Worm (Caenorhabditis elegans) whole organism, L2 larva: ENCODE measurements around the gene F08G2.8.
A peak's percentile ranks its signal among the peaks of the same experiment; 100 is the strongest.

Source experiments
- C34F6.9 ChIP-seq: fragments of 150-350 bp; optimal IDR thresholded peaks from 2 replicates; lab custom pipeline; 2014; ENCODE audit warnings: missing biosample characterization, missing genetic modification characterization
- F13H6.1 ChIP-seq: sonication (generic microtip); optimal IDR thresholded peaks from 2 replicates; lab custom pipeline; 2016; ENCODE audit warnings: missing genetic modification characterization, missing compliant biosample characterization
- R02D3.7 ChIP-seq: fragments of 150-350 bp; optimal IDR thresholded peaks from 2 replicates; lab custom pipeline; 2014; ENCODE audit warnings: missing biosample characterization, missing genetic modification characterization
- Y55F3AM.14 ChIP-seq: fragments of 200-800 bp; sonication (Bioruptor generic); optimal IDR thresholded peaks from 2 replicates; lab custom pipeline; 2018; ENCODE audit warnings: mild to moderate bottlenecking, missing genetic modification characterization, missing compliant biosample characterization
- ZK546.5 ChIP-seq: sonication (generic microtip); optimal IDR thresholded peaks from 2 replicates; lab custom pipeline; 2017; ENCODE audit warnings: missing biosample characterization, missing genetic modification characterization
- alr-1 ChIP-seq: fragments of 150-350 bp; optimal IDR thresholded peaks from 2 replicates; lab custom pipeline; 2014; ENCODE audit warnings: missing biosample characterization, missing genetic modification characterization
- aly-2 ChIP-seq: fragments of 150-350 bp; optimal IDR thresholded peaks from 2 replicates; lab custom pipeline; 2014; ENCODE audit warnings: missing biosample characterization, missing genetic modification characterization
- ama-1 ChIP-seq: fragments of 150-350 bp; optimal IDR thresholded peaks from 2 replicates; lab custom pipeline; 2018; ENCODE audit warnings: inconsistent platforms
- blmp-1 ChIP-seq: sonication (generic microtip); optimal IDR thresholded peaks from 2 replicates; lab custom pipeline; 2017; ENCODE audit warnings: missing genetic modification characterization, mild to moderate bottlenecking, missing compliant biosample characterization, antibody characterized with exemption, moderate library complexity; ENCODE audit not compliant: insufficient read depth
- ceh-16 ChIP-seq: fragments of 150-350 bp; optimal IDR thresholded peaks from 2 replicates; lab custom pipeline; 2014; ENCODE audit warnings: missing biosample characterization, missing genetic modification characterization
- ceh-82 ChIP-seq: fragments of 150-350 bp; optimal IDR thresholded peaks from 2 replicates; lab custom pipeline; 2014; ENCODE audit warnings: missing biosample characterization, missing genetic modification characterization
- crh-2 ChIP-seq: sonication (generic microtip); optimal IDR thresholded peaks from 2 replicates; lab custom pipeline; 2017; ENCODE audit warnings: missing biosample characterization, missing genetic modification characterization
- dmd-4 ChIP-seq: sonication (generic microtip); optimal IDR thresholded peaks from 2 replicates; lab custom pipeline; 2017; ENCODE audit warnings: missing biosample characterization, missing genetic modification characterization
- egl-27 ChIP-seq: sonication (generic microtip); optimal IDR thresholded peaks from 3 replicates; lab custom pipeline; 2017; ENCODE audit warnings: missing biosample characterization, missing genetic modification reagents, missing genetic modification characterization
- elt-1 ChIP-seq: fragments of 150-350 bp; optimal IDR thresholded peaks from 2 replicates; lab custom pipeline; 2014; ENCODE audit warnings: missing biosample characterization, missing genetic modification characterization
- elt-3 ChIP-seq: sonication (generic microtip); optimal IDR thresholded peaks from 2 replicates; lab custom pipeline; 2017; ENCODE audit warnings: missing biosample characterization, missing genetic modification characterization
- fos-1 ChIP-seq: fragments of 150-350 bp; optimal IDR thresholded peaks from 2 replicates; lab custom pipeline; 2014; ENCODE audit warnings: missing biosample characterization, missing genetic modification characterization
- gmeb-1 ChIP-seq: fragments of 150-350 bp; optimal IDR thresholded peaks from 2 replicates; lab custom pipeline; 2014; ENCODE audit warnings: missing biosample characterization, missing genetic modification characterization
- lin-11 ChIP-seq: fragments of 150-350 bp; sonication (generic microtip); optimal IDR thresholded peaks from 2 replicates; lab custom pipeline; 2014; ENCODE audit warnings: missing biosample characterization, missing genetic modification characterization, inconsistent platforms, mixed read lengths
- lin-13 ChIP-seq: fragments of 150-350 bp; optimal IDR thresholded peaks from 2 replicates; lab custom pipeline; 2014; ENCODE audit warnings: missing biosample characterization, missing genetic modification reagents, missing genetic modification characterization
- lin-39 ChIP-seq: fragments of 150-350 bp; optimal IDR thresholded peaks from 2 replicates; lab custom pipeline; 2014; ENCODE audit warnings: missing biosample characterization, missing genetic modification reagents, missing genetic modification characterization
- lsy-2 ChIP-seq, 2 experiments: fragments of 150-350 bp in 1 of 2; sonication (generic microtip) in 1 of 2; optimal IDR thresholded peaks; 2 replicates each; lab custom pipeline; 2014 to 2017; ENCODE audit warnings: missing biosample characterization in 2 of 2, missing genetic modification characterization in 2 of 2
- mab-5 ChIP-seq: fragments of 150-350 bp; optimal IDR thresholded peaks from 2 replicates; lab custom pipeline; 2014; ENCODE audit warnings: missing biosample characterization, missing genetic modification characterization
- mbf-1 ChIP-seq: sonication (generic microtip); optimal IDR thresholded peaks from 2 replicates; lab custom pipeline; 2017; ENCODE audit warnings: missing biosample characterization, missing genetic modification characterization
- mdl-1 ChIP-seq, 2 experiments: fragments of 150-350 bp in 1 of 2; sonication (generic microtip) in 1 of 2; optimal IDR thresholded peaks; 2 replicates each; lab custom pipeline; 2017; ENCODE audit warnings: missing biosample characterization in 2 of 2, missing genetic modification characterization in 2 of 2
- nhr-10 ChIP-seq: sonication (generic microtip); optimal IDR thresholded peaks from 2 replicates; lab custom pipeline; 2017; ENCODE audit warnings: missing biosample characterization, missing genetic modification characterization
- nhr-11 ChIP-seq: fragments of 150-350 bp; optimal IDR thresholded peaks from 2 replicates; lab custom pipeline; 2014; ENCODE audit warnings: missing biosample characterization, missing genetic modification characterization
- nhr-12 ChIP-seq: fragments of 150-350 bp; optimal IDR thresholded peaks from 2 replicates; lab custom pipeline; 2014; ENCODE audit warnings: missing biosample characterization, missing genetic modification characterization
- nhr-129 ChIP-seq: fragments of 150-350 bp; optimal IDR thresholded peaks from 2 replicates; lab custom pipeline; 2014; ENCODE audit warnings: missing biosample characterization, missing genetic modification characterization
- nhr-21 ChIP-seq: fragments of 150-350 bp; optimal IDR thresholded peaks from 2 replicates; lab custom pipeline; 2014; ENCODE audit warnings: missing biosample characterization, missing genetic modification characterization
- nhr-23 ChIP-seq: fragments of 150-350 bp; optimal IDR thresholded peaks from 2 replicates; lab custom pipeline; 2014; ENCODE audit warnings: missing biosample characterization, missing genetic modification reagents, missing genetic modification characterization
- nhr-237 ChIP-seq: fragments of 150-350 bp; optimal IDR thresholded peaks from 2 replicates; lab custom pipeline; 2014; ENCODE audit warnings: missing biosample characterization, missing genetic modification characterization
- nhr-25 ChIP-seq: fragments of 150-350 bp; sonication (generic microtip); optimal IDR thresholded peaks from 3 replicates; lab custom pipeline; 2014; ENCODE audit warnings: missing biosample characterization, missing genetic modification characterization
- nhr-6 ChIP-seq: fragments of 150-350 bp; optimal IDR thresholded peaks from 2 replicates; lab custom pipeline; 2014; ENCODE audit warnings: missing biosample characterization, missing genetic modification characterization
- nhr-77 ChIP-seq: fragments of 150-350 bp; optimal IDR thresholded peaks from 2 replicates; lab custom pipeline; 2014; ENCODE audit warnings: missing biosample characterization, missing genetic modification characterization
- sem-4 ChIP-seq: fragments of 150-350 bp; optimal IDR thresholded peaks from 2 replicates; lab custom pipeline; 2014; ENCODE audit warnings: missing biosample characterization, missing genetic modification reagents, missing genetic modification characterization
- skn-1 ChIP-seq: sonication (generic microtip); optimal IDR thresholded peaks from 2 replicates; lab custom pipeline; 2017; ENCODE audit warnings: missing biosample characterization, missing genetic modification characterization
- sma-3 ChIP-seq: sonication (generic microtip); optimal IDR thresholded peaks from 2 replicates; lab custom pipeline; 2016; ENCODE audit warnings: missing genetic modification reagents, missing genetic modification characterization, missing compliant biosample characterization
- sma-9 ChIP-seq, 2 experiments: fragments of 150-350 bp in 1 of 2; sonication (generic microtip) in 1 of 2; optimal IDR thresholded peaks; 2 replicates each; lab custom pipeline; 2014 to 2016; ENCODE audit warnings: missing genetic modification characterization in 2 of 2, mild to moderate bottlenecking in 1 of 2, missing biosample characterization in 1 of 2, missing compliant biosample characterization in 1 of 2, missing genetic modification reagents in 1 of 2, moderate library complexity in 1 of 2
- snpc-4 ChIP-seq: fragments of 150-350 bp; optimal IDR thresholded peaks from 2 replicates; lab custom pipeline; 2014; ENCODE audit warnings: missing biosample characterization, missing genetic modification characterization
- unc-39 ChIP-seq: fragments of 150-350 bp; optimal IDR thresholded peaks from 2 replicates; lab custom pipeline; 2014; ENCODE audit warnings: missing biosample characterization, missing genetic modification characterization
- unc-55 ChIP-seq: fragments of 150-350 bp; sonication (generic microtip); optimal IDR thresholded peaks from 3 replicates; lab custom pipeline; 2014; ENCODE audit warnings: missing biosample characterization, missing genetic modification reagents, missing genetic modification characterization
- unc-62 ChIP-seq: fragments of 150-350 bp; optimal IDR thresholded peaks from 2 replicates; lab custom pipeline; 2014; ENCODE audit warnings: missing biosample characterization, missing genetic modification reagents, missing genetic modification characterization
- zag-1 ChIP-seq: fragments of 150-350 bp; optimal IDR thresholded peaks from 2 replicates; lab custom pipeline; 2014; ENCODE audit warnings: missing biosample characterization, missing genetic modification characterization
- ztf-1 ChIP-seq: fragments of 200-800 bp; sonication (Bioruptor generic); conservative IDR thresholded peaks from 2 replicates; pipeline ENCODE4 v1.3.6; 2022; ENCODE audit warnings: missing genetic modification characterization, missing compliant biosample characterization
- ztf-11 ChIP-seq: sonication (generic microtip); optimal IDR thresholded peaks from 2 replicates; lab custom pipeline; 2017; ENCODE audit warnings: missing biosample characterization, missing genetic modification characterization
- ztf-4 ChIP-seq: fragments of 150-350 bp; optimal IDR thresholded peaks from 2 replicates; lab custom pipeline; 2014; ENCODE audit warnings: missing biosample characterization, missing genetic modification characterization

The F08G2.8 gene

ce11 chrII:13903482-13903881 lies 51.4 kb downstream of the F08G2.8 start:
- TF ChIP-seq mab-5 (no peak), mdl-1 (tag; optimal IDR thresholded peaks at IDR 0.05; lab: Kevin White, UChicago) (peak in 1 of 2 experiments; percentile 47), nhr-21 (tag; lab: Kevin White, UChicago) (no peak), R02D3.7 (tag; lab: Kevin White, UChicago) (no peak), lsy-2 (tag; optimal IDR thresholded peaks at IDR 0.05; lab: Kevin White, UChicago) (peak in 1 of 2 experiments; percentile 49), ztf-11 (tag; lab: Kevin White, UChicago) (no peak), alr-1 (tag; lab: Kevin White, UChicago) (no peak), sma-3 (GFP tag; lab: Kevin White, UChicago) (no peak), nhr-6 (tag; lab: Kevin White, UChicago) (no peak), elt-1 (tag; lab: Kevin White, UChicago) (no peak), nhr-11 (no peak), snpc-4 (no peak), mbf-1 (tag; lab: Kevin White, UChicago) (no peak), nhr-23 (no peak), nhr-77 (tag; lab: Kevin White, UChicago) (no peak), crh-2 (tag; lab: Kevin White, UChicago) (no peak), lin-11 (no peak), elt-3 (tag; lab: Kevin White, UChicago) (no peak), nhr-25 (tag; lab: Kevin White, UChicago) (no peak), sma-9 (GFP tag; optimal IDR thresholded peaks at IDR 0.05; lab: Kevin White, UChicago) (peak; percentile 38), sma-9 (tag; optimal IDR thresholded peaks at IDR 0.05; lab: Kevin White, UChicago) (no peak), ama-1 (lab: Kevin White, UChicago) (no peak), C34F6.9 (tag; lab: Kevin White, UChicago) (peak; percentile 19), nhr-12 (tag; lab: Kevin White, UChicago) (no peak), nhr-237 (tag; lab: Kevin White, UChicago) (no peak), ceh-16 (tag; lab: Kevin White, UChicago) (no peak), nhr-129 (tag; lab: Kevin White, UChicago) (peak; percentile 23), fos-1 (no peak), Y55F3AM.14 (GFP tag; lab: Kevin White, UChicago) (peak; percentile 29), ztf-1 (GFP tag; lab: Robert Waterston, UW) (no peak), F13H6.1 (tag; lab: Kevin White, UChicago) (peak; percentile 36), skn-1 (no peak), unc-62 (GFP tag; lab: Kevin White, UChicago) (no peak), zag-1 (no peak), ceh-82 (tag; lab: Kevin White, UChicago) (no peak), lin-39 (tag; lab: Kevin White, UChicago) (no peak), unc-55 (GFP tag; lab: Kevin White, UChicago) (no peak), gmeb-1 (tag; lab: Kevin White, UChicago) (no peak), unc-39 (no peak), nhr-10 (tag; lab: Kevin White, UChicago) (no peak), aly-2 (tag; lab: Kevin White, UChicago) (no peak), dmd-4 (no peak), blmp-1 (tag; lab: Kevin White, UChicago) (no peak), lin-13 (GFP tag; lab: Kevin White, UChicago) (no peak), ZK546.5 (tag; lab: Kevin White, UChicago) (no peak), ztf-4 (tag; lab: Kevin White, UChicago) (no peak), sem-4 (tag; lab: Kevin White, UChicago) (no peak), egl-27 (tag; lab: Kevin White, UChicago) (no peak)
